Fruit fly (Drosophila melanogaster): ENCODE data around the gene CG7362.
A peak's percentile ranks its signal among the peaks of the same experiment; 100 is the strongest.

Gene CG7362

DNA sequence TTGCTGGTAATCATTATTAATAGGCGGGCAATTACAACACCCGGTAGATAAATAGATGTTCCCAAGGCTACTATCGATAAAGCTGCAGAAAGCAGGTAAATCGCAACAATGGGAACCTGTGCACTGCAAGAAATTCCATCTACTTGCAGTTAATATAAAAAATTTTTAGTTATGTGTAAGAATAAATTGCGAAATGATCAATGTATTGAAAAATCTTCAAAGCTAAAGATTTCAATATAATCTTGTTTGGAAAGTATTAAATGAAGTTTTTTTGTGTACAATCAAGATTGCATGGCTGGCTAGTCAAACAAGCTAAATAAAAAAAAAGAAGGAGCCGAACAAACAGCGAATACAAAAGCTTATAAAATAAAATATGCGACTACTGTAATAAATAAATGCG lies 21.1 kb upstream of the CG7362 start:
- TF ChIP-seq h (GFP tag; optimal IDR thresholded peaks at IDR 0.05) (peak; percentile 39), Dfd (GFP tag; optimal IDR thresholded peaks at IDR 0.05) (no peak), tai (GFP tag; optimal IDR thresholded peaks at IDR 0.05) (no peak), foxo (GFP tag; optimal IDR thresholded peaks at IDR 0.05) (peak in 1 of 2 experiments; percentile 24), rgr (GFP tag; optimal IDR thresholded peaks at IDR 0.05) (peak; percentile 18), brk (GFP tag; optimal IDR thresholded peaks at IDR 0.05) (no peak), HLH106 (tag; optimal IDR thresholded peaks at IDR 0.05) (peak; percentile 27), br (GFP tag; optimal IDR thresholded peaks at IDR 0.05) (peak; percentile 34), sage (GFP tag; optimal IDR thresholded peaks at IDR 0.05) (no peak), ey (GFP tag; optimal IDR thresholded peaks at IDR 0.05) (peak; percentile 12), fru (GFP tag; optimal IDR thresholded peaks at IDR 0.05) (peak; percentile 27), lola (GFP tag; optimal IDR thresholded peaks at IDR 0.05) (no peak), OdsH (GFP tag; optimal IDR thresholded peaks at IDR 0.05) (peak; percentile 11), pan (optimal IDR thresholded peaks at IDR 0.05) (no peak), psq (GFP tag; optimal IDR thresholded peaks at IDR 0.05) (no peak)

DNA sequence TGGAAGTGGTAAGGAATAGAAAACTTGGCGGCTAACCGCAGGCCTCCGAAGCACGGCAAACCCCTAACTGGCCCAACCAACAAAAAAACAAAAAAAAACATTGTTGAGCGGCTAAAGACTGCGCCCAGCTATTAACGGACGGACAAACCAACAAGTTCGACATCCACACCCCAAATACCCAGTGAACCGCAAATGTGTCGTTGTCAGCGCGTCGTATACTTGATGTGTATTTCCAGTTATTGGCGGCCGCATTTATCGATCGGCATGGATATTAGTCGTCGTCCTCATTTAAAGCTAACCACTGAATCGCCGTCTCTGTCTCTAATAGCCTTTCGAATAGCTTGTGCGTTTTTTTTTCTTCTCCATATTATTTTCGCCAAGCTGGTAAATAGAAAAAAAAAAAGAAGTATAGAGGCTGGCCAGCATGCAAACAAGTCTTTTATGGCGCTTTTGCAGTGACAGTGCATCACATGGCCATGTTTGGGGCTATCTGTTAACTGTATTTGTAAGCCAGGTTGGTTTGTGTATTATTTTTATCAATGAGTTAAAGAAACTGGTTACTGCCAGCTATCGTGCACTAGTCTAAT lies 12.3 kb upstream of the CG7362 start:
- TF ChIP-seq Hr78 (GFP tag; optimal IDR thresholded peaks at IDR 0.05) (no peak), br (GFP tag; optimal IDR thresholded peaks at IDR 0.05) (no peak), dmrt93B (GFP tag; optimal IDR thresholded peaks at IDR 0.05) (no peak), brk (GFP tag; optimal IDR thresholded peaks at IDR 0.05) (no peak), Hr83 (GFP tag; optimal IDR thresholded peaks at IDR 0.05; ENCODE audit: poor library complexity, severe bottlenecking) (no peak), Myc (optimal IDR thresholded peaks at IDR 0.05) (no peak), Sp1 (GFP tag; optimal IDR thresholded peaks at IDR 0.05) (no peak), usp (GFP tag; optimal IDR thresholded peaks at IDR 0.05) (no peak), sv (GFP tag; optimal IDR thresholded peaks at IDR 0.05) (no peak), CrebA (GFP tag; optimal IDR thresholded peaks at IDR 0.05; ENCODE audit: borderline replicate concordance) (no peak), woc (GFP tag; optimal IDR thresholded peaks at IDR 0.05) (no peak), rgr (GFP tag; optimal IDR thresholded peaks at IDR 0.05) (no peak), Hnf4 (GFP tag; optimal IDR thresholded peaks at IDR 0.05) (no peak), N (GFP tag; optimal IDR thresholded peaks at IDR 0.05) (no peak), dl (GFP tag; optimal IDR thresholded peaks at IDR 0.05; ENCODE audit: insufficient read depth in 1 of 2, partially characterized antibody in 2 of 2) (no peak)

- TF ChIP-seq lola (GFP tag; optimal IDR thresholded peaks at IDR 0.05): no peak
- TF ChIP-seq woc (GFP tag; optimal IDR thresholded peaks at IDR 0.05): peak; percentile 80
- TF ChIP-seq Rel (GFP tag; optimal IDR thresholded peaks at IDR 0.05): peak; percentile 33
- TF ChIP-seq Rel (tag; optimal IDR thresholded peaks at IDR 0.05): no peak
- no peak for TF ChIP-seq dsf (GFP tag; optimal IDR thresholded peaks at IDR 0.05; ENCODE audit: borderline replicate concordance)
- TF ChIP-seq rgr (GFP tag; optimal IDR thresholded peaks at IDR 0.05): peak; percentile 65
- no peak for TF ChIP-seq Hr83 (GFP tag; optimal IDR thresholded peaks at IDR 0.05; ENCODE audit: poor library complexity, severe bottlenecking)
- TF ChIP-seq fru (GFP tag; optimal IDR thresholded peaks at IDR 0.05): peak; percentile 87
- TF ChIP-seq br (GFP tag; optimal IDR thresholded peaks at IDR 0.05): peak; percentile 41
- peak; percentile 49 for TF ChIP-seq CG32264 (GFP tag; optimal IDR thresholded peaks at IDR 0.05)
- TF ChIP-seq h (GFP tag; optimal IDR thresholded peaks at IDR 0.05): peak; percentile 69
- peak; percentile 56 for TF ChIP-seq HLH106 (tag; optimal IDR thresholded peaks at IDR 0.05)
- peak; percentile 43 for TF ChIP-seq psq (GFP tag; optimal IDR thresholded peaks at IDR 0.05)
- peak; percentile 35 for TF ChIP-seq Jra (GFP tag; optimal IDR thresholded peaks at IDR 0.05)
- TF ChIP-seq ey (GFP tag; optimal IDR thresholded peaks at IDR 0.05): peak; percentile 64
- TF ChIP-seq foxo (GFP tag; optimal IDR thresholded peaks at IDR 0.05): peak in 1 of 2 experiments; percentile 78
- peak; percentile 51 for TF ChIP-seq OdsH (GFP tag; optimal IDR thresholded peaks at IDR 0.05)
- TF ChIP-seq Hnf4 (GFP tag; optimal IDR thresholded peaks at IDR 0.05): peak; percentile 28
- no peak for TF ChIP-seq brk (GFP tag; optimal IDR thresholded peaks at IDR 0.05)
- peak; percentile 2 for TF ChIP-seq tai (GFP tag; optimal IDR thresholded peaks at IDR 0.05)
These were observed 11.2 kb upstream of the CG7362 start for dm6 chr3R:14765364-14765993.

DNA sequence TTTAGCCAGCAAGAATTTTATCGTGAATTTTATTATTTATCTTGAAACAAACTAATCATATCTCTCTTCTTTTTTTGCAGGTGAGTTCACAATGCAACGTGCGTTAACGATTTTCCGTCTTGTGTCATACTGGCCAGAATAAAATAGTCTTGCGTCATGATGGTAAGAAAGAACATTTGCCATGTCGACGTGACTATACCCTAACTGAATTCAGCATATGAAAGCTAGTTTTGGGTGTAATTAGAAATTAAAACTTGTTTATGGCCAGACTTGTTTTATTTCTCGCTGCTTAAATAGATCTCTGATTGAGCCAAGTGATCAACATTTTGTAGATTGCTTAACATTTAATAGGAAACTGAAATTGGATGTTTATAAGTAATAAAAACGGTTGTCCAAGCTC lies 9.9 kb upstream of the CG7362 start:
- TF ChIP-seq sage (GFP tag; optimal IDR thresholded peaks at IDR 0.05) (no peak), dsf (GFP tag; optimal IDR thresholded peaks at IDR 0.05; ENCODE audit: borderline replicate concordance) (no peak), sv (GFP tag; optimal IDR thresholded peaks at IDR 0.05) (no peak), pan (optimal IDR thresholded peaks at IDR 0.05) (no peak), jim (GFP tag; optimal IDR thresholded peaks at IDR 0.05) (no peak), ey (GFP tag; optimal IDR thresholded peaks at IDR 0.05) (no peak), fru (GFP tag; optimal IDR thresholded peaks at IDR 0.05) (no peak), br (GFP tag; optimal IDR thresholded peaks at IDR 0.05) (no peak), OdsH (GFP tag; optimal IDR thresholded peaks at IDR 0.05) (no peak), Mio (GFP tag; optimal IDR thresholded peaks at IDR 0.05) (no peak), Hr78 (GFP tag; optimal IDR thresholded peaks at IDR 0.05) (no peak), Vsx2 (GFP tag; optimal IDR thresholded peaks at IDR 0.05; ENCODE audit: partially characterized antibody) (no peak), lola (GFP tag; optimal IDR thresholded peaks at IDR 0.05) (no peak), brk (GFP tag; optimal IDR thresholded peaks at IDR 0.05) (no peak), HLH106 (tag; optimal IDR thresholded peaks at IDR 0.05) (no peak), Dif (GFP tag; optimal IDR thresholded peaks at IDR 0.05; ENCODE audit: partially characterized antibody) (no peak), Sp1 (GFP tag; optimal IDR thresholded peaks at IDR 0.05) (no peak)

Measured in whole organism, wandering third instar larva.